Worm (Caenorhabditis elegans) whole organism, mixed stage, embryonic: Measurements from ENCODE around the gene nlp-30.

Source experiments
- M03D4.4 ChIP-seq: sonication (generic microtip); optimal IDR thresholded peaks from 2 replicates; lab custom pipeline; 2017; ENCODE audit warnings: mild to moderate bottlenecking, missing genetic modification characterization, missing compliant biosample characterization
- blmp-1 ChIP-seq: fragments of 150-350 bp; optimal IDR thresholded peaks from 2 replicates; lab custom pipeline; 2014; ENCODE audit warnings: missing biosample characterization, missing genetic modification characterization
- cnd-1 ChIP-seq: fragments of 200-800 bp; sonication (Bioruptor generic); optimal IDR thresholded peaks from 2 replicates; lab custom pipeline; 2018; ENCODE audit warnings: mild to moderate bottlenecking, missing genetic modification characterization, missing compliant biosample characterization
- elt-3 ChIP-seq: fragments of 150-350 bp; optimal IDR thresholded peaks from 2 replicates; lab custom pipeline; 2014; ENCODE audit warnings: missing biosample characterization, missing genetic modification characterization
- mab-5 ChIP-seq: fragments of 150-350 bp; optimal IDR thresholded peaks from 2 replicates; lab custom pipeline; 2014; ENCODE audit warnings: missing biosample characterization, missing genetic modification characterization
- nhr-76 ChIP-seq: sonication (generic microtip); optimal IDR thresholded peaks from 2 replicates; lab custom pipeline; 2017; ENCODE audit warnings: missing biosample characterization, missing genetic modification characterization
- snpc-4 ChIP-seq: fragments of 150-350 bp; optimal IDR thresholded peaks from 2 replicates; lab custom pipeline; 2014; ENCODE audit warnings: missing biosample characterization, missing genetic modification characterization
- unc-39 ChIP-seq: fragments of 150-350 bp; optimal IDR thresholded peaks from 2 replicates; lab custom pipeline; 2014; ENCODE audit warnings: missing biosample characterization, missing genetic modification characterization

DNA sequence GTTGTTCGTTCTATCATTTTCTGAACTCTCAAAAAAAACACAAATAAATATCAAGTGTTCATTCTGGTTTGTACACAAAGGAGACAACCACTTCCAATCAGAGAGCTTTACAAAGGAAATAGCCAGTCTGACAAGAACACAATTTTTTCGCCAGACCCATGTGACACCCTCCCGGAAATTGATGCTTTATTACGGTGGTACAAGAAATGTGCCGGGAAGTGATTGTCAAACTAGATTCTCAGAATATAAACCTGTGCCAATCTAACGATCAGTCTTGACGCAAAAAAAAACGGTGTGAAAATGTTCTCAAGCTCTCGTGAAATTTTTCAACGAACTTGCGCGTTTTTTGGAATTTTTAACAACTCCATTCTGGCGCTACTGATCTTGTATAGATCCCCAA, 28.0 kb upstream of the nlp-30 start, which contains the start of gene str-247:
- TF ChIP-seq nhr-76 (tag; lab: Kevin White, UChicago) (no peak), M03D4.4 (tag; lab: Kevin White, UChicago) (no peak), unc-39 (tag; lab: Kevin White, UChicago) (no peak), cnd-1 (tag; lab: Kevin White, UChicago) (no peak), blmp-1 (tag; lab: Kevin White, UChicago) (no peak), snpc-4 (tag; lab: Kevin White, UChicago) (no peak), mab-5 (no peak), elt-3 (no peak)
